Worm (Caenorhabditis elegans): ENCODE results near the gene ZK686.5.

The ZK686.5 gene

DNA sequence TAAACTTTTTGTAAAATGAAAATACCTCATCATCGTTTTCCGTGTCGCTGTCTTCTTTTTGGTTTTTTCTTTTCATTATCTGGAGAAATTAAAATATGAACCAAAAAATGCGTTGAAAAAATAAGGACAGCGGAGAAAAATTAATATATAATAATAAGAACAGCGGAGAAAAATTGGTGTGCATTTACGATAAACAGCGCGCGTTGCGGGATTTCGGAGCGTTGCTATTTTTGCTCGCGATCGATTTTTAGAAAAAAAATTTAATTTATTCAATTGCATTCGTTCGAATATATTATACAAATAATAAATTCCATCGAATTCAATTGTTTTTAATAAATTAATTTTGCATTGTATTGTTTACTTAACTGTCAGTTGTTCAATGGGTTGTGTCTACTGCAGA is 1.3 kb downstream of the ZK686.5 start, which contains the start of gene ZK686.2 (continued):
- no peak for TF ChIP-seq ztf-4 (tag; optimal IDR thresholded peaks at IDR 0.05)
- TF ChIP-seq nhr-71 (tag; optimal IDR thresholded peaks at IDR 0.05), result peak; percentile 48
- no peak for TF ChIP-seq ceh-8 (GFP tag; optimal IDR thresholded peaks at IDR 0.05)
- no peak for TF ChIP-seq tbx-2 (tag; optimal IDR thresholded peaks at IDR 0.05)
- TF ChIP-seq lsy-2 (tag; optimal IDR thresholded peaks at IDR 0.05), result peak; percentile 68 to 80
- TF ChIP-seq fkh-4 (tag; optimal IDR thresholded peaks at IDR 0.05; ENCODE audit: borderline replicate concordance), result no peak
- TF ChIP-seq swsn-7 (tag; optimal IDR thresholded peaks at IDR 0.05), result peak; percentile 33
- no peak for TF ChIP-seq nhr-11 (tag; optimal IDR thresholded peaks at IDR 0.05)
- TF ChIP-seq snpc-4 (tag; optimal IDR thresholded peaks at IDR 0.05), result no peak
- no peak for TF ChIP-seq ces-1 (GFP tag; optimal IDR thresholded peaks at IDR 0.05)
- TF ChIP-seq dpl-1 (GFP tag; optimal IDR thresholded peaks at IDR 0.05), result peak in 2 of 3 experiments; percentile 19 to 61
- no peak for TF ChIP-seq sup-37 (GFP tag; optimal IDR thresholded peaks at IDR 0.05)
- TF ChIP-seq hpl-2 (GFP tag; optimal IDR thresholded peaks at IDR 0.05), result no peak
- TF ChIP-seq isw-1 (GFP tag; IDR thresholded peaks at IDR 0.05), result peak; percentile 10; the same call in 1 of the 2 replicates
- no peak for TF ChIP-seq nhr-28 (tag; optimal IDR thresholded peaks at IDR 0.05)
- peak; percentile 31 for TF ChIP-seq C16A3.4 (tag; optimal IDR thresholded peaks at IDR 0.05)
- TF ChIP-seq mep-1 (tag; optimal IDR thresholded peaks at IDR 0.05), result no peak
- no peak for TF ChIP-seq lir-3 (tag; optimal IDR thresholded peaks at IDR 0.05; ENCODE audit: poor library complexity)
- no peak for TF ChIP-seq fkh-10 (GFP tag; optimal IDR thresholded peaks at IDR 0.05)
- no peak for TF ChIP-seq vab-15 (tag; optimal IDR thresholded peaks at IDR 0.05)
- TF ChIP-seq nhr-77 (tag; optimal IDR thresholded peaks at IDR 0.05), result no peak
- no peak for TF ChIP-seq zag-1 (tag; optimal IDR thresholded peaks at IDR 0.05)
- no peak for TF ChIP-seq nhr-237 (tag; optimal IDR thresholded peaks at IDR 0.05)
- TF ChIP-seq ztf-11 (tag; optimal IDR thresholded peaks at IDR 0.05), result no peak
- TF ChIP-seq nhr-47 (tag; optimal IDR thresholded peaks at IDR 0.05), result peak; percentile 27
- peak; percentile 33 for TF ChIP-seq xbp-1 (tag; optimal IDR thresholded peaks at IDR 0.05)
- TF ChIP-seq unc-30 (tag; optimal IDR thresholded peaks at IDR 0.05), result no peak
- peak; percentile 29 for TF ChIP-seq F16B12.6 (tag; optimal IDR thresholded peaks at IDR 0.05)
- no peak for TF ChIP-seq egl-27 (tag; optimal IDR thresholded peaks at IDR 0.05)
- no peak for TF ChIP-seq ceh-90 (tag; optimal IDR thresholded peaks at IDR 0.05)
- TF ChIP-seq snu-23 (GFP tag; optimal IDR thresholded peaks at IDR 0.05), result no peak

DNA sequence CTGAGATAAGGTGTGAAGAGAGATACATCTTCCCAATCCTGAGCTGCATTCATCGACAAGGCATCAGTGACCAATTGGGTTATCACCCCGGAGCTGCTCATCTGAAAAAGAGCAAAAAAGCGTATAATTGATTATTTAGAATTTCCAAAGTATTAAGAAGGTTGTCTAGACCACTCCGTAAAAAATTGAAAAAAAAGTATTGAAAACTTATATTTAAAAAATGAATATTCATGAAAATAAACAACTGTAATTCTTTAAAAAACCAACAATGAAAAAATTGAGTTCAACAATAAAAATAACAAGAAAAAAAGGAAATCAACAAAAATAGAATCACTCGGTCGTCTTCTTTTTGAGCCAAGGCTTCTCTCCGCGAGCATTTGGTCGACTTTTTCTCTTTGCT is 3.8 kb downstream of the ZK686.5 start, which contains the start of gene mtx-2:
Gene mtx-2 (minus strand): TSS at position 101 of the 400 bp plus-strand sequence.
- TF ChIP-seq C16A3.4 (tag; optimal IDR thresholded peaks at IDR 0.05) (no peak), snu-23 (GFP tag; optimal IDR thresholded peaks at IDR 0.05) (no peak), efl-1 (optimal IDR thresholded peaks at IDR 0.05) (no peak), efl-1 (GFP tag; optimal IDR thresholded peaks at IDR 0.05 in 1 of 2) (no peak), lir-3 (tag; optimal IDR thresholded peaks at IDR 0.05; ENCODE audit: poor library complexity) (no peak), lin-35 (GFP tag; optimal IDR thresholded peaks at IDR 0.05) (no peak)

DNA sequence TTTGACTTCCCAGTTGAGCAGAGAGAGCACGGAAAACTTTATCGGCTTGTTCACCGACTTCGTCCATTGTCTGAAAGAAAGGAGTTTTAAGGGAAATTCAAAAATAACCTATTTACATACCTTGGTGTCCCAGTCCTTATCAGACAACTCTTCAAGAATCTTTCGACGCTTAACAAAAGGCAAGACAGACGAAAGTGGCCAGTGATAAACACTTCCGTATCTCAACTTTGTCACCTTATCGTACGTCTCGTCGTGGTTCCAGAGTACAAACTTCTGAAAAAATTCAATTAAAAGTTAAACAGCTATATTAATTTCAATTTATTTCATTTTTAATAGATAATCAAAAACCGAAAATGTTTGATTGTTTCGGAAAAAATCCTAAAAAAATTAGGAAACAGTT is 5.1 kb downstream of the ZK686.5 start:
- peak; percentile 87 for TF ChIP-seq elt-2 (tag; optimal IDR thresholded peaks at IDR 0.05)
- TF ChIP-seq efl-3 (GFP tag; optimal IDR thresholded peaks at IDR 0.05), result no peak

DNA sequence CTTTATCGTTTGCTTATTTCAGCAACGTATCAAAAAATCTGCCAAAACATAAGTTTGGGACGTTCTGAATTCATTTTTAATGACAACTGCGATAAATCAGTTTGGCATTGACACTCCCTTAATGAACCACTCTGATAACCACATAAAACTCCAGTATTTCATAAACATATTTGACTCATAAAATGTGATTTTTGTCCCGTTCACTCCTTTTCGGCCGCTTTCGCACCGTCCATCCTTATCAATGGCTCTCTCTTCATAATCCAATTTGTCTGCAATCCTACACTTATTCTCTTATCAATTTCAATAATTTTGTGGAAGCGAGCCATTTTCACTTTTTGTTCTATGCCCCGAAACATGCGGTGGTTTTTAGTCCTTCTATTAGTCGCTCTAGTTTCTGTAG is 8.8 kb downstream of the ZK686.5 start, which contains the start of gene pcp-1:
Gene pcp-1 (plus strand): TSS at position 342 of the 400 bp plus-strand sequence.
- TF ChIP-seq skn-1 (tag; optimal IDR thresholded peaks at IDR 0.05), result no peak
- no peak for TF ChIP-seq pag-3 (tag; optimal IDR thresholded peaks at IDR 0.05; ENCODE audit: borderline replicate concordance, insufficient read depth)
- no peak for TF ChIP-seq ets-5 (GFP tag; IDR thresholded peaks at IDR 0.05)
- TF ChIP-seq fkh-4 (tag; optimal IDR thresholded peaks at IDR 0.05; ENCODE audit: borderline replicate concordance), result no peak
- TF ChIP-seq efl-3 (GFP tag; optimal IDR thresholded peaks at IDR 0.05), result no peak
- TF ChIP-seq lin-14 (GFP tag; optimal IDR thresholded peaks at IDR 0.05), result peak; percentile 42
- peak; percentile 9 for TF ChIP-seq nhr-20 (tag; optimal IDR thresholded peaks at IDR 0.05)
- no peak for TF ChIP-seq efl-1 (optimal IDR thresholded peaks at IDR 0.05)
- TF ChIP-seq efl-1 (GFP tag; optimal IDR thresholded peaks at IDR 0.05 in 1 of 2), result no peak
- TF ChIP-seq xbp-1 (tag; optimal IDR thresholded peaks at IDR 0.05), result no peak
- TF ChIP-seq zag-1 (tag; optimal IDR thresholded peaks at IDR 0.05), result no peak
- TF ChIP-seq hlh-17 (GFP tag; optimal IDR thresholded peaks at IDR 0.05; ENCODE audit: borderline replicate concordance), result no peak
- no peak for TF ChIP-seq vab-15 (tag; optimal IDR thresholded peaks at IDR 0.05)
- peak; percentile 97 for TF ChIP-seq elt-2 (tag; optimal IDR thresholded peaks at IDR 0.05)
- TF ChIP-seq sptf-1 (tag; optimal IDR thresholded peaks at IDR 0.05), result no peak
- TF ChIP-seq nhr-19 (GFP tag; conservative IDR thresholded peaks at IDR 0.05), result no peak
- no peak for TF ChIP-seq egl-27 (tag; optimal IDR thresholded peaks at IDR 0.05)
- TF ChIP-seq zip-4 (GFP tag; optimal IDR thresholded peaks at IDR 0.05), result no peak
- TF ChIP-seq ceh-90 (tag; optimal IDR thresholded peaks at IDR 0.05), result no peak
- no peak for TF ChIP-seq unc-130 (tag; optimal IDR thresholded peaks at IDR 0.05)
- TF ChIP-seq fkh-10 (GFP tag; optimal IDR thresholded peaks at IDR 0.05), result no peak
- peak in 1 of 2 experiments; percentile 42 for TF ChIP-seq lin-35 (GFP tag; optimal IDR thresholded peaks at IDR 0.05)
- TF ChIP-seq isw-1 (GFP tag; IDR thresholded peaks at IDR 0.05), result no peak
- no peak for TF ChIP-seq dpl-1 (GFP tag; optimal IDR thresholded peaks at IDR 0.05)
